Worm (Caenorhabditis elegans): ENCODE results near the gene Y46C8AL.11.

- TF ChIP-seq him-1 (tag; optimal IDR thresholded peaks at IDR 0.05) = no peak
- TF ChIP-seq B0035.1 (tag; optimal IDR thresholded peaks at IDR 0.05) = no peak
- no peak for TF ChIP-seq sptf-2 (GFP tag; optimal IDR thresholded peaks at IDR 0.05)
- TF ChIP-seq egl-18 (GFP tag; IDR thresholded peaks at IDR 0.05) = no peak
- no peak for TF ChIP-seq ztf-3 (GFP tag; optimal IDR thresholded peaks at IDR 0.05)
- TF ChIP-seq nhr-27 (tag; optimal IDR thresholded peaks at IDR 0.05) = no peak
- TF ChIP-seq bed-1 (GFP tag; IDR thresholded peaks at IDR 0.05) = no peak
- TF ChIP-seq die-1 (tag; optimal IDR thresholded peaks at IDR 0.05) = no peak
- no peak for TF ChIP-seq lin-26 (GFP tag; IDR thresholded peaks at IDR 0.05)
These were observed 13.0 kb downstream of the Y46C8AL.11 start, which contains the start of gene clec-73 for ce11 chrIV:3956095-3956494.
